Worm (Caenorhabditis elegans) whole organism, late embryonic: ENCODE measurements around the gene Y57A10B.6.

Experiments used
- ama-1 ChIP-seq: fragments of 150-350 bp; optimal IDR thresholded peaks from 2 replicates; lab custom pipeline; 2014
- ceh-6 ChIP-seq: fragments of 200-800 bp; sonication (Bioruptor generic); optimal IDR thresholded peaks from 2 replicates; lab custom pipeline; 2018; ENCODE audit warnings: mild to moderate bottlenecking, missing genetic modification characterization, missing compliant biosample characterization
- elt-2 ChIP-seq: sonication (generic microtip); optimal IDR thresholded peaks from 2 replicates; lab custom pipeline; 2016; ENCODE audit warnings: missing genetic modification reagents, missing genetic modification characterization, missing compliant biosample characterization
- fax-1 ChIP-seq: sonication (generic microtip); optimal IDR thresholded peaks from 2 replicates; lab custom pipeline; 2016; ENCODE audit warnings: missing genotype, missing genetic modification characterization, missing compliant biosample characterization
- fkh-6 ChIP-seq: sonication (generic microtip); optimal IDR thresholded peaks from 2 replicates; lab custom pipeline; 2016; ENCODE audit warnings: missing genetic modification characterization, missing compliant biosample characterization
- gmeb-2 ChIP-seq: sonication (generic microtip); optimal IDR thresholded peaks from 2 replicates; lab custom pipeline; 2016; ENCODE audit warnings: missing genetic modification characterization, inconsistent platforms, missing compliant biosample characterization
- hlh-6 ChIP-seq: sonication (generic microtip); optimal IDR thresholded peaks from 2 replicates; lab custom pipeline; 2016; ENCODE audit warnings: missing genotype, missing genetic modification characterization, missing compliant biosample characterization
- mec-3 ChIP-seq: sonication (generic microtip); optimal IDR thresholded peaks from 2 replicates; lab custom pipeline; 2016; ENCODE audit warnings: borderline replicate concordance, missing genetic modification characterization, missing compliant biosample characterization
- nfya-1 ChIP-seq: sonication (generic microtip); optimal IDR thresholded peaks from 2 replicates; lab custom pipeline; 2017; ENCODE audit warnings: missing genetic modification characterization, mild to moderate bottlenecking, missing compliant biosample characterization, antibody characterized with exemption, moderate library complexity
- pax-1 ChIP-seq: fragments of 150-350 bp; optimal IDR thresholded peaks from 2 replicates; lab custom pipeline; 2014; ENCODE audit warnings: missing biosample characterization, missing genetic modification characterization
- pqm-1 ChIP-seq: sonication (generic microtip); optimal IDR thresholded peaks from 2 replicates; lab custom pipeline; 2016; ENCODE audit warnings: missing genetic modification characterization, missing compliant biosample characterization
- ref-2 ChIP-seq: sonication (generic microtip); optimal IDR thresholded peaks from 2 replicates; lab custom pipeline; 2016; ENCODE audit warnings: missing genetic modification characterization, missing compliant biosample characterization
- rnt-1 ChIP-seq: sonication (generic microtip); optimal IDR thresholded peaks from 2 replicates; lab custom pipeline; 2016; ENCODE audit warnings: missing genetic modification characterization, missing compliant biosample characterization
- unc-86 ChIP-seq: sonication (generic microtip); optimal IDR thresholded peaks from 2 replicates; lab custom pipeline; 2016; ENCODE audit warnings: missing genetic modification characterization, missing compliant biosample characterization

- no peak for TF ChIP-seq ama-1 (lab: Kevin White, UChicago)
- no peak for TF ChIP-seq fax-1
- TF ChIP-seq pqm-1 (tag; lab: Kevin White, UChicago): no peak
- TF ChIP-seq fkh-6 (tag; lab: Kevin White, UChicago): no peak
- no peak for TF ChIP-seq gmeb-2 (tag; lab: Kevin White, UChicago)
- TF ChIP-seq rnt-1 (tag; lab: Kevin White, UChicago): no peak
- TF ChIP-seq mec-3: no peak
- no peak for TF ChIP-seq pax-1 (tag; lab: Kevin White, UChicago)
- TF ChIP-seq hlh-6: no peak
- no peak for TF ChIP-seq unc-86 (tag; lab: Kevin White, UChicago)
- no peak for TF ChIP-seq ceh-6 (GFP tag; lab: Kevin White, UChicago)
- no peak for TF ChIP-seq elt-2 (tag; lab: Kevin White, UChicago)
- no peak for TF ChIP-seq nfya-1
- no peak for TF ChIP-seq ref-2 (tag; lab: Kevin White, UChicago)
Measured at ce11 chrII:12412417-12412816, 22.5 kb downstream of the Y57A10B.6 start, which contains the start of gene Y57A10C.1.
